Worm (Caenorhabditis elegans): ENCODE data around the gene ZK822.10.

DNA sequence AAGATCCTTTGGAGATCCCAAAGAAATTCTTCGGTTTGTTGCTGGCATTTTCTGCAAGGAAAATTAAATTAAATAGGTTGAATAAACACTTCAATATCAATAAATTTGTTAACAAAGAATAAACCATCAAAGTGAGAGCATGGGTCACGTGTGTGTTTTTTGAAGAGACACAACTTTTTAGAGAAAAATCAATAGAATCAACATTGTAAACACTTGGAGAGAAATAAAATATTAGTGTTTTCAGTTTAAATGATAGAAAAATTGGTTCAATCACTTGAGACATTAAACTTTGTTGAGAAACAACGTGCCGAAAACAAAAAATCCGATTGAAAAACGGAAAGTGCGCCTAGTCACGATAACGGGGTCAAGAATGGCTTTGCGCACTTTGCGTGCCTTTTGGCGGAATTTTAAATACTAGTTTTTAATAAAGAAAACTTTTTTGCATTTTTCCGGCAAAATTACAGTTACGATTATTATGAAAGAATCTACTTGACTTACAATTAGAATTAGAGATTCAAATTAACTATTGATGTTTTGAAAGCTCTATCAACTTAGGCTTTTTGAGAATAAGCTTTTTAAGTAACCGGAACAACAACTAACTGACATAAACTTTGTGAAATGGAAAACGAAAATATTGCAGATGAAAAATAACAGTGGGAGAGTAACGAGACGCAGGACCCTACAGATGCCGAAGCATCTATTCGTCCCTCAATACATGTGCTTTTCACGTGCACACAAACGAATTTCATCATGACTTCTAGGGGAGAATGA, 44.7 kb downstream of the ZK822.10 start, which contains the start of gene ZK829.7:
- TF ChIP-seq madf-2 (tag; optimal IDR thresholded peaks at IDR 0.05) = no peak
- no peak for TF ChIP-seq ceh-9 (tag; optimal IDR thresholded peaks at IDR 0.05)
- no peak for TF ChIP-seq nhr-11 (tag; optimal IDR thresholded peaks at IDR 0.05)
- no peak for TF ChIP-seq ceh-19 (GFP tag; optimal IDR thresholded peaks at IDR 0.05)
- TF ChIP-seq ceh-48 (tag; optimal IDR thresholded peaks at IDR 0.05) = no peak
- TF ChIP-seq hlh-15 (tag; optimal IDR thresholded peaks at IDR 0.05) = no peak
- no peak for TF ChIP-seq T23F11.4 (GFP tag; optimal IDR thresholded peaks at IDR 0.05)
- TF ChIP-seq nhr-232 (tag; optimal IDR thresholded peaks at IDR 0.05) = no peak
